Worm (Caenorhabditis elegans): ENCODE measurements around the gene srw-124.

- TF ChIP-seq him-1 (tag; optimal IDR thresholded peaks at IDR 0.05) (no peak), W03F9.2 (tag; optimal IDR thresholded peaks at IDR 0.05) (no peak)
These were observed 45.1 kb upstream of the srw-124 start, which contains the start of gene C31B8.1 for ce11 chrV:2931252-2931651.
